Worm (Caenorhabditis elegans): ENCODE results near the gene sar-1.

DNA sequence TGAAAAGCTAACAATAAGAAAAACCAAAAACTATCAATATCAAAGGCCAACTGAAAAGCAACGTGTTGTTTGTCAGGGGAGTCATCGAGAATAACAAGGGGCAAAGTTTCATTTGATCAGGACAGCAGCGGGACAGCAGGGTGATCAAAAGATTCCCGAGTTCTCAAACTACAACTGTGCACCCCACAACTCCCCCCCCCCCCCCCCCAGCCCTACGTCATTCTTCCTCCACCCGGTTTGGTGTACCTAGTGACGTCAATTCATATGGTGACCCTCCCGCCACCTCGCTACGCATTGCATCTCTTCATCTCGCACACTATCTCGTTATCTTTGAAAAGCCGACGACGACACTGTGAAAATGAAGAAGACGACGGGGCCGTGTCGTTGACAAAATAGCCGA lies 39.4 kb downstream of the sar-1 start:
- TF ChIP-seq flt-1 (GFP tag; IDR thresholded peaks at IDR 0.05) (no peak), T22C8.4 (GFP tag; IDR thresholded peaks at IDR 0.05) (no peak), ztf-29 (GFP tag; IDR thresholded peaks at IDR 0.05) (no peak), ref-1 (GFP tag; conservative IDR thresholded peaks at IDR 0.05) (no peak), ztf-23 (GFP tag; IDR thresholded peaks at IDR 0.05) (no peak), cog-1 (tag; optimal IDR thresholded peaks at IDR 0.05) (no peak), med-1 (GFP tag; optimal IDR thresholded peaks at IDR 0.05; ENCODE audit: insufficient read depth) (no peak), klf-2 (GFP tag; conservative IDR thresholded peaks at IDR 0.05) (no peak)
